Worm (Caenorhabditis elegans) whole organism, late embryonic: ENCODE data around the gene gcy-27.

ENCODE experiments used
- ama-1 ChIP-seq: fragments of 150-350 bp; optimal IDR thresholded peaks from 2 replicates; lab custom pipeline; 2014
- ceh-31 ChIP-seq: sonication (generic microtip); optimal IDR thresholded peaks from 2 replicates; lab custom pipeline; 2016; ENCODE audit warnings: missing genetic modification characterization, missing compliant biosample characterization
- fkh-10 ChIP-seq: fragments of 150-350 bp; optimal IDR thresholded peaks from 2 replicates; lab custom pipeline; 2014; ENCODE audit warnings: missing biosample characterization, missing genetic modification reagents, missing genetic modification characterization
- gmeb-2 ChIP-seq: sonication (generic microtip); optimal IDR thresholded peaks from 2 replicates; lab custom pipeline; 2016; ENCODE audit warnings: missing genetic modification characterization, inconsistent platforms, missing compliant biosample characterization
- hlh-6 ChIP-seq: sonication (generic microtip); optimal IDR thresholded peaks from 2 replicates; lab custom pipeline; 2016; ENCODE audit warnings: missing genotype, missing genetic modification characterization, missing compliant biosample characterization
- nhr-11 ChIP-seq: fragments of 150-350 bp; optimal IDR thresholded peaks from 2 replicates; lab custom pipeline; 2014; ENCODE audit warnings: missing biosample characterization, missing genetic modification characterization
- nhr-232 ChIP-seq: sonication (generic microtip); optimal IDR thresholded peaks from 2 replicates; lab custom pipeline; 2016; ENCODE audit warnings: missing genetic modification characterization, missing compliant biosample characterization
- pag-3 ChIP-seq: sonication (generic microtip); optimal IDR thresholded peaks from 2 replicates; lab custom pipeline; 2016; ENCODE audit warnings: missing compliant biosample characterization, missing genetic modification characterization, borderline replicate concordance
- pha-4 ChIP-seq: fragments of 150-350 bp; optimal IDR thresholded peaks from 2 replicates; lab custom pipeline; 2018; ENCODE audit warnings: missing biosample characterization, missing genetic modification reagents, missing genetic modification characterization
- ztf-16 ChIP-seq: sonication (generic microtip); optimal IDR thresholded peaks from 2 replicates; lab custom pipeline; 2017; ENCODE audit warnings: missing genetic modification characterization, missing compliant biosample characterization

ce11 chrIV:17399455-17399854 is 37.0 kb downstream of the gcy-27 start, which contains the start of gene T02D1.4:
- TF ChIP-seq ama-1 (lab: Kevin White, UChicago) = no peak
- no peak for TF ChIP-seq fkh-10
- TF ChIP-seq ztf-16 (tag; lab: Kevin White, UChicago) = no peak
- TF ChIP-seq ceh-31 (tag; lab: Kevin White, UChicago) = no peak
- no peak for TF ChIP-seq gmeb-2 (tag; lab: Kevin White, UChicago)
- no peak for TF ChIP-seq pag-3 (tag; lab: Kevin White, UChicago)
- TF ChIP-seq nhr-11 = no peak
- TF ChIP-seq pha-4 (tag; lab: Kevin White, UChicago) = no peak
- TF ChIP-seq hlh-6 (tag; lab: Kevin White, UChicago) = no peak
- no peak for TF ChIP-seq nhr-232
